Fruit fly (Drosophila melanogaster) Kc167 (cell line): ENCODE measurements around the gene Irk1.

Source experiments
- Myc ChIP-seq: fragments of >200 bp; optimal IDR thresholded peaks from 2 replicates; lab custom pipeline; 2017; ENCODE audit warnings: missing external identifiers
- Sin3A ChIP-seq: fragments of >200 bp; optimal IDR thresholded peaks from 2 replicates; lab custom pipeline; 2018; ENCODE audit warnings: missing external identifiers
- h ChIP-seq: fragments of >200 bp; optimal IDR thresholded peaks from 3 replicates; lab custom pipeline; 2018; ENCODE audit warnings: missing external identifiers
- insv ChIP-seq: fragments of >200 bp; optimal IDR thresholded peaks from 3 replicates; lab custom pipeline; 2018; ENCODE audit warnings: missing external identifiers
- psq ChIP-seq: fragments of >200 bp; optimal IDR thresholded peaks from 2 replicates; lab custom pipeline; 2017; ENCODE audit warnings: missing external identifiers
- ttk ChIP-seq: sonication (Bioruptor generic); optimal IDR thresholded peaks from 2 replicates; lab custom pipeline; 2017; ENCODE audit warnings: missing external identifiers

- TF ChIP-seq h (lab: Kevin White, UChicago) (no peak), psq (lab: Kevin White, UChicago) (no peak), Myc (lab: Kevin White, UChicago) (no peak), ttk (no peak), insv (lab: Kevin White, UChicago) (no peak), Sin3A (lab: Kevin White, UChicago) (no peak)
These were observed 53.0 kb downstream of the Irk1 start for dm6 chr3R:23221003-23221679.
